Fruit fly (Drosophila melanogaster) ovary, adult (tissue): ENCODE data around the gene CG15459.

Experiments
- CG17801 ChIP-seq: fragments of 200-800 bp; optimal IDR thresholded peaks from 2 replicates; lab custom pipeline; 2019; ENCODE audit warnings: missing biosample characterization, mild to moderate bottlenecking, missing genetic modification characterization, moderate library complexity; ENCODE audit not compliant: partially characterized antibody

CG15459 gene

DNA sequence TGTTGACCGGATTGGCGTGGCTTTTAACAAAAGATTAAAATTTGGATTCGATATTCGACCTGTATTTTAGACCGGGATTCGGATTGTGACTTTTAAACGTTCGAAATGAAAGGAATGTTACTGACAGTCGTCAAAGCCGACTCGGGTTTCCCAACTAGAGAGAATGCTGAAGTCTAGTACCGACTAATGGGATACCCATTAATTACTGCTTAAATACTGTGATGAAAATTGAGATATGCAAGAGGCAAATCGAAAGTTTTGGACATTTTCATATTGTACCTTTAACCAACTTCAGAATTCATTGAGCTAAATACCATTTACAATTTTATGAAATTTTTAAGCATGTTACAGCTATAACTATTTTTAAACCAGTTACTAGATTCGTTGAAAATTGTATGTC, 718 bp upstream of the CG15459 start, which contains the start of gene CG15458:
Gene CG15458 (minus strand): TSS at position 101 of the 400 bp plus-strand sequence.
- TF ChIP-seq CG17801 (GFP tag; lab: Kevin White, UChicago), result no peak

DNA sequence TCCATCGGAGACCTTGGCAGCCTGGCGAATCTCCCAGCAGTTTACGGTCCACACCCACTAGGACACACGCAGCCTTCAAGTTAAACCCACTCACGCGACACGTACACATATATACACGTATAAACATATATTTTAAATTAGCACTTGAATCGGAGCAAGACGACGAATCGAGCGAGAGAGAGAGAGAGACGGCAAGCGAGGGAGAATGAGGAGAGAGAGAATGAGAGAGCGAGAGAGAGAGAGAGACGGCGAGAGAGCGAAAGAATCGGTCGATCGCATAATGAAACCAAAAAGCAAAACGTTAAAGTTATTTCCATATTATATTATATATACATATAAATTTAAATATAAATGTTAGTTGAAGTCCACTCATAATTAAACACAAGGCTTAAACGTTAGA, 1.7 kb downstream of the CG15459 start:
- TF ChIP-seq CG17801 (GFP tag; lab: Kevin White, UChicago), result no peak

- TF ChIP-seq CG17801 (GFP tag; lab: Kevin White, UChicago), result no peak
Measured at dm6 chrX:20394066-20394913, 19.1 kb downstream of the CG15459 start, which contains the start of gene HERC2. Gene HERC2 (plus strand): TSS chrX:20394395.

DNA sequence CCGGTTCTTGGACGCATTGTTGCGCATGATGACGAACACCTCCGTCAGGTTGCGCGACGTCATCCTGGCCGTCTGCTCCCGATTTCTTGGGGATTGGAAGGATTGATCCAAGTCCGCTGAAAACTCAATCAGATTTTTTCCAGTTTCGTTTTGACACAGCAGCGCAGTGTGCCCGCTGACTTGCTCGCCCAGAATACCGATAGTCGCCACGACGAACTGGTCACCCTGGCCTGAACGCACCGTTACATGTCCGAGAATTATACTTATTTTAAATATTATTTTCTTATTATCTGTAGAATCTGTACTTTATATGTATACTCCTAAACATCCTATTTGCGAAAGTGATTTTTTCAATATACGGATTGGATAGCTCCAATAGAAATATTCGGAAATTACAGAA, 19.8 kb downstream of the CG15459 start, which contains the start of gene Syx16:
Gene Syx16 (minus strand): TSS at position 172 of the 400 bp plus-strand sequence.
- TF ChIP-seq CG17801 (GFP tag; lab: Kevin White, UChicago), result no peak

DNA sequence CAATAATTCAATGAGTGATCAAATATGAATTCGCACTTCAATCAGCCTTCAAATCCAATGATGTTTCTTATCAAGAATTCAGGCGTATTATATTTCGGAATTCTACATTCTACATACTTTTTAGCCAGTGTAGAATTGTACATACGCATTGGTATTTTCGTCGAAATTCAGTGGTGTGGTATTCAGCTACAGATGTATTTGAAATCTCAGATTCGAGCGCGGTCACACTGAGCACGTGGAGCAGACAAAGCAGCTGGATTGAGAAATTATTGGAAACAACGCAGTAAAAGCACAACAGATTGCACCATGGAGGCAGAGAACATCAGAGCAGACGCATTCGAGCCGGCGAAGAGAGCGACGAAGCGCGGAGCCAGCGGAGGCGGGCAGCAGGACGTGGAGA, 22.2 kb downstream of the CG15459 start:
- TF ChIP-seq CG17801 (GFP tag; lab: Kevin White, UChicago), result peak; percentile 5

- no peak for TF ChIP-seq CG17801 (GFP tag; lab: Kevin White, UChicago)
Measured at dm6 chrX:20390706-20391105, 22.7 kb downstream of the CG15459 start, which contains the start of gene jb. Gene jb (minus strand): TSS chrX:20390806.

DNA sequence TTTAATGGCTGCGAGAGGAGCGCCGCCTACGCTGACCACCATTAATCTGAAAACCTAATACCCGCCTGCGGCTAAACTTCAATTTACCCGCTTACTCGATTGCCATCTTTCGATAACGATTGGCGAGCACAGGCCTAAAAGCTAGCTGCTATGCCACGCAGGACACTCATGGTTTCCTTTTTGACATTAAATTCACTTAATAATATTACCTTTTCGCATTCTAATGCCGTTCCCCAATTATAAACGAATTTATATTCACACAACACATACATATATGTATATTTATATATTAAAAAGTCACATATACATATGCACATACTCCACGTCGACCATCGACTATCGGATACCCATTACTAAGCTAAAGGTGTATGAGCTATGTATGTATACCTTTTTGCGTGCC, 23.7 kb downstream of the CG15459 start:
- no peak for TF ChIP-seq CG17801 (GFP tag; lab: Kevin White, UChicago)

dm6 chrX:20385865-20386264, 27.5 kb downstream of the CG15459 start:
- no peak for TF ChIP-seq CG17801 (GFP tag; lab: Kevin White, UChicago)

DNA sequence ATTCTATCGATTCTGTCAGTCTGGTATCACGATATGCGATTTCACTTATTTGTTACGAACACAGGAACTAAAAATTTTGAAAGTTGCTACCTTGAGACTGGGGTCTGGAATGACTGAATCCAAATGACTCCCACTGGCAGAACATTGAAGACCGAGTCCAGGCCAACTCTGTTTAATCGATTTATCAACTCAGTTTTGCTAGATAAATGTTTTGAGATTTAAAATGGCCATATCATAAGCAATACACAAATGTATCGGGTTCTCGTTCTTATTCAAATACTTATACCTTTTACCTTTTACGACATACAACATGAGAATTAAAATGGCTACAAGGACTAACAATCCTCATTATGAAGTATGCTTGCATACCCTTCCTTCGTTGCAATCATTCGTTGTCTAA, 37.0 kb downstream of the CG15459 start, which contains the start of gene CG12679:
Gene CG12679 (minus strand): TSS at position 101 of the 400 bp plus-strand sequence.
- no peak for TF ChIP-seq CG17801 (GFP tag; lab: Kevin White, UChicago)
